Worm (Caenorhabditis elegans) whole organism, late embryonic: ENCODE results near the gene rig-3.

Source experiments
- C08G9.2 ChIP-seq: sonication (generic microtip); optimal IDR thresholded peaks from 2 replicates; lab custom pipeline; 2016; ENCODE audit warnings: mild to moderate bottlenecking, missing genetic modification characterization, moderate library complexity, missing compliant biosample characterization
- ama-1 ChIP-seq: fragments of 150-350 bp; optimal IDR thresholded peaks from 2 replicates; lab custom pipeline; 2014
- ceh-6 ChIP-seq: fragments of 200-800 bp; sonication (Bioruptor generic); optimal IDR thresholded peaks from 2 replicates; lab custom pipeline; 2018; ENCODE audit warnings: mild to moderate bottlenecking, missing genetic modification characterization, missing compliant biosample characterization
- elt-2 ChIP-seq: sonication (generic microtip); optimal IDR thresholded peaks from 2 replicates; lab custom pipeline; 2016; ENCODE audit warnings: missing genetic modification reagents, missing genetic modification characterization, missing compliant biosample characterization
- elt-4 ChIP-seq: sonication (generic microtip); optimal IDR thresholded peaks from 2 replicates; lab custom pipeline; 2016; ENCODE audit warnings: missing genetic modification characterization, missing compliant biosample characterization
- eyg-1 ChIP-seq: sonication (generic microtip); optimal IDR thresholded peaks from 2 replicates; lab custom pipeline; 2016; ENCODE audit warnings: missing genotype, missing genetic modification characterization, missing compliant biosample characterization
- madf-2 ChIP-seq: sonication (generic microtip); optimal IDR thresholded peaks from 2 replicates; lab custom pipeline; 2017; ENCODE audit warnings: missing genetic modification characterization, missing compliant biosample characterization
- nfya-1 ChIP-seq: sonication (generic microtip); optimal IDR thresholded peaks from 2 replicates; lab custom pipeline; 2017; ENCODE audit warnings: missing genetic modification characterization, mild to moderate bottlenecking, missing compliant biosample characterization, antibody characterized with exemption, moderate library complexity
- npax-4 ChIP-seq: sonication (generic microtip); optimal IDR thresholded peaks from 2 replicates; lab custom pipeline; 2016; ENCODE audit warnings: missing genetic modification characterization, missing compliant biosample characterization
- pha-4 ChIP-seq: fragments of 150-350 bp; optimal IDR thresholded peaks from 2 replicates; lab custom pipeline; 2018; ENCODE audit warnings: missing biosample characterization, missing genetic modification reagents, missing genetic modification characterization
- tbx-2 ChIP-seq: sonication (generic microtip); optimal IDR thresholded peaks from 2 replicates; lab custom pipeline; 2016; ENCODE audit warnings: missing genetic modification characterization, missing compliant biosample characterization

DNA sequence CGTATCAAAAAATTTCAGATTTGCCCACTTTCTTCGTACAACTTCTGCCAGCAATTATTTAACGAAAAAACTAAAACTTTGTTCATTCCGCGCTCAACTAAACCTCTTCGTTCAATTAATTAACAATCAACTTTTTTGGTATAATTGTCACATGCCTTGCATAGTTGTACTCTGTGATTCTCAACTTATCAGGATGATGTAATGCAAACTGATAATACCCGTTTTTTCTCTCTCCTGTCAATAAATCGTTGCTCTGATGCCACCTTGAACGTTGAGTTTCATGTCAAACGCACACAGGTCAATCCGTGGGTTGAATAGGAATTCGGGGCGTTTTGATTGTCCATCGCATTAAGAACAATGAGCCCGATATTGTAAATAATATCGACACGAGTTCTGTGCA is 52.2 kb downstream of the rig-3 start:
- TF ChIP-seq C08G9.2 (tag; lab: Kevin White, UChicago) (no peak), nfya-1 (tag; lab: Kevin White, UChicago) (no peak), ama-1 (lab: Kevin White, UChicago) (no peak), madf-2 (tag; lab: Kevin White, UChicago) (no peak), npax-4 (tag; lab: Kevin White, UChicago) (no peak), pha-4 (no peak), eyg-1 (no peak), tbx-2 (tag; lab: Kevin White, UChicago) (no peak), ceh-6 (GFP tag; lab: Kevin White, UChicago) (no peak), elt-4 (tag; lab: Kevin White, UChicago) (no peak), elt-2 (tag; lab: Kevin White, UChicago) (peak; percentile 76)
